Fruit fly (Drosophila melanogaster): Measurements from ENCODE around the gene CG1824.

The CG1824 gene

dm6 chrX:12613248-12613805 is 17.9 kb upstream of the CG1824 start:
- TF ChIP-seq CG11617 (GFP tag; optimal IDR thresholded peaks at IDR 0.05) (no peak), cic (GFP tag; optimal IDR thresholded peaks at IDR 0.05) (no peak), Mnt (GFP tag; optimal IDR thresholded peaks at IDR 0.05) (no peak), pad (GFP tag; optimal IDR thresholded peaks at IDR 0.05) (no peak), CG7045 (GFP tag; optimal IDR thresholded peaks at IDR 0.05) (no peak), CG1620 (GFP tag; optimal IDR thresholded peaks at IDR 0.05) (no peak), cnc (optimal IDR thresholded peaks at IDR 0.05) (no peak), CG14711 (tag; optimal IDR thresholded peaks at IDR 0.05) (no peak), bab1 (GFP tag; optimal IDR thresholded peaks at IDR 0.05) (no peak)

dm6 chrX:12611536-12612458 is 16.4 kb upstream of the CG1824 start, which contains the start of the genes CG1463 and Fpgs1:
TSS of gene CG1463 (minus strand) at chrX:12611667.
TSS of gene Fpgs1 (plus strand) at chrX:12611867.
- TF ChIP-seq cic (GFP tag; optimal IDR thresholded peaks at IDR 0.05) = no peak
- peak; percentile 6 for TF ChIP-seq Crg-1 (GFP tag; optimal IDR thresholded peaks at IDR 0.05)
- no peak for TF ChIP-seq kay (GFP tag; ENCODE audit: borderline replicate concordance)
- TF ChIP-seq CG11617 (GFP tag; optimal IDR thresholded peaks at IDR 0.05) = peak; percentile 88
- no peak for TF ChIP-seq CG5204 (GFP tag; optimal IDR thresholded peaks at IDR 0.05)
- peak; percentile 72 for TF ChIP-seq bab1 (GFP tag; optimal IDR thresholded peaks at IDR 0.05)
- no peak for TF ChIP-seq CG12768 (GFP tag; optimal IDR thresholded peaks at IDR 0.05)
- TF ChIP-seq ovo (GFP tag; optimal IDR thresholded peaks at IDR 0.05) = peak; percentile 59
- peak; percentile 47 for TF ChIP-seq pad (GFP tag; optimal IDR thresholded peaks at IDR 0.05)
- TF ChIP-seq CG33017 (tag; optimal IDR thresholded peaks at IDR 0.05) = no peak
- TF ChIP-seq cnc (optimal IDR thresholded peaks at IDR 0.05) = no peak
- TF ChIP-seq CG7101 (tag; optimal IDR thresholded peaks at IDR 0.05) = peak; percentile 72
- TF ChIP-seq Mnt (GFP tag; optimal IDR thresholded peaks at IDR 0.05) = peak; percentile 98
- TF ChIP-seq Clk (GFP tag; optimal IDR thresholded peaks at IDR 0.05) = no peak
- TF ChIP-seq CG14711 (tag; optimal IDR thresholded peaks at IDR 0.05) = peak; percentile 59
- TF ChIP-seq Hr96 (GFP tag; optimal IDR thresholded peaks at IDR 0.05) = no peak
- TF ChIP-seq CG1620 (GFP tag; optimal IDR thresholded peaks at IDR 0.05) = peak; percentile 28
- TF ChIP-seq tj (GFP tag; optimal IDR thresholded peaks at IDR 0.05) = peak; percentile 70
- TF ChIP-seq toe (GFP tag; optimal IDR thresholded peaks at IDR 0.05) = no peak
- no peak for TF ChIP-seq CG7045 (GFP tag; optimal IDR thresholded peaks at IDR 0.05)

DNA sequence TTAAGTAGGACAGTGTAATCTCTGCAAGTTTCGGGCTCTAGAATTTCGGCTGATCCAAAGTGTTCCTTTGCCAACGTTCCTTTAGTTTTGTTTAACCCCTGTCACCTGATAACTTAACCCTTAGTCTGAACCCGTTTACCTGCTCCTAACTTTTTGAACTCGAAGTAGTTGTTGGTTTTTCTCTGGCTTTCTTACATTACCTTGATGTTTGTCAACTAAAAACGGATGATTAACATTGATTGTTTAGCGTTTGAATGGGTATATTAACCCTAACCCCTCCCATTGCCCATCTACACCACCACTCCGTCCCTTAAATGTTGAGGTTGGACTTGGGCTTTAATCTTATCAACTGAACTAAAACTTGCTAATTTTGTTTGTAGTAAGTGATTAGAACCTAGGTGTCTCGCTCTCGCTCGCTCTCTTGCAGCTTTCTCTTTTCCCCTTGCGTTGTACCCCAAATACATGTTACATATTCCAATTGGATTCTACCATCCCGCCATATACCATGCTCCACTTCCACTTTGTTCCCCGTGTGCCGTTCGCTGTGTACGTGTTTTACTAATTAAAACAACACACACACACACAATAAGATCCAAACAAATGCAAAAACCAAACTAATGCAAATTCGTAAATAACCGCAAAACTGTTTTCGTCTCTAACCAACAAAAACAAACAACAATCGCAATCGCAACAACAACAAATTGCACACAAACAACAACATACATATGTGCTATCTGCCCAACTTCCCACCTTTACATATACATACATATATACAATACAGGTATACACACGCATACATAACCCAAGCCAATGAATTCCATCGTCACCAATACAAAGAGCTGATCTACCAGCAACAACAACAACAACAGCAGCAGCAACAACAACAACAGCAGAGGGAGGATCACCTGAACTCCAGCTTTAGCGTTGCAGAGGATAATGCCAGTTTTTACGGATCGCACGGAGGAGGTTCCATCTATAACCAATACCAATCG is 5.7 kb upstream of the CG1824 start:
- no peak for TF ChIP-seq kay (GFP tag; ENCODE audit: borderline replicate concordance)
- no peak for TF ChIP-seq CG1620 (GFP tag; optimal IDR thresholded peaks at IDR 0.05)
- no peak for TF ChIP-seq Crg-1 (GFP tag; optimal IDR thresholded peaks at IDR 0.05)
- TF ChIP-seq Hr96 (GFP tag; optimal IDR thresholded peaks at IDR 0.05) = no peak
- TF ChIP-seq ovo (GFP tag; optimal IDR thresholded peaks at IDR 0.05) = no peak
- TF ChIP-seq Mnt (GFP tag; optimal IDR thresholded peaks at IDR 0.05) = peak; percentile 15
- peak; percentile 25 for TF ChIP-seq CG12768 (GFP tag; optimal IDR thresholded peaks at IDR 0.05)
- peak; percentile 56 for TF ChIP-seq cic (GFP tag; optimal IDR thresholded peaks at IDR 0.05)
- TF ChIP-seq CG11617 (GFP tag; optimal IDR thresholded peaks at IDR 0.05) = peak; percentile 18
- TF ChIP-seq bab1 (GFP tag; optimal IDR thresholded peaks at IDR 0.05) = no peak
- TF ChIP-seq CG33017 (tag; optimal IDR thresholded peaks at IDR 0.05) = peak; percentile 23
- peak; percentile 80 for TF ChIP-seq pad (GFP tag; optimal IDR thresholded peaks at IDR 0.05)
- no peak for TF ChIP-seq CG5204 (GFP tag; optimal IDR thresholded peaks at IDR 0.05)
- peak; percentile 49 for TF ChIP-seq CG7101 (tag; optimal IDR thresholded peaks at IDR 0.05)
- peak; percentile 14 for TF ChIP-seq tj (GFP tag; optimal IDR thresholded peaks at IDR 0.05)
- no peak for TF ChIP-seq CG7045 (GFP tag; optimal IDR thresholded peaks at IDR 0.05)
- TF ChIP-seq toe (GFP tag; optimal IDR thresholded peaks at IDR 0.05) = no peak
- peak; percentile 3 for TF ChIP-seq CG14711 (tag; optimal IDR thresholded peaks at IDR 0.05)

- TF ChIP-seq cic (GFP tag; optimal IDR thresholded peaks at IDR 0.05) (peak; percentile 14), Crg-1 (GFP tag; optimal IDR thresholded peaks at IDR 0.05) (no peak), Mnt (GFP tag; optimal IDR thresholded peaks at IDR 0.05) (peak; percentile 26), CG12768 (GFP tag; optimal IDR thresholded peaks at IDR 0.05) (peak; percentile 34), CG1620 (GFP tag; optimal IDR thresholded peaks at IDR 0.05) (peak; percentile 41), ovo (GFP tag; optimal IDR thresholded peaks at IDR 0.05) (peak; percentile 22), tj (GFP tag; optimal IDR thresholded peaks at IDR 0.05) (peak; percentile 46), CG5204 (GFP tag; optimal IDR thresholded peaks at IDR 0.05) (no peak), CG7101 (tag; optimal IDR thresholded peaks at IDR 0.05) (no peak)
Measured at dm6 chrX:12596353-12597107, 1.1 kb upstream of the CG1824 start.

All from whole organism, adult.